Fruit fly (Drosophila melanogaster) whole organism, prepupa: ENCODE data around the gene Cyp309a2.
A peak's percentile ranks its signal among the peaks of the same experiment; 100 is the strongest.

ENCODE experiments used
- CG11762 ChIP-seq: fragments of 200-800 bp; sonication (Bioruptor generic); optimal IDR thresholded peaks from 3 replicates; lab custom pipeline; 2016; ENCODE audit warnings: missing biosample characterization, missing genetic modification characterization; ENCODE audit not compliant: insufficient read depth
- CG31627 ChIP-seq: fragments of 200-800 bp; sonication (Bioruptor generic); optimal IDR thresholded peaks from 3 replicates; lab custom pipeline; 2016; ENCODE audit warnings: missing biosample characterization, missing genetic modification characterization
- CG6808 ChIP-seq: fragments of 200-800 bp; sonication (Bioruptor generic); optimal IDR thresholded peaks from 3 replicates; lab custom pipeline; 2017; ENCODE audit warnings: missing biosample characterization, missing genetic modification characterization, mild to moderate bottlenecking, moderate library complexity, missing genetic modification reagents
- CG7368 ChIP-seq: fragments of 200-800 bp; sonication (Bioruptor generic); optimal IDR thresholded peaks from 3 replicates; lab custom pipeline; 2016; ENCODE audit warnings: missing biosample characterization, missing genetic modification characterization
- Ets21C ChIP-seq: fragments of 200-800 bp; sonication (Bioruptor generic); optimal IDR thresholded peaks from 3 replicates; lab custom pipeline; 2016; ENCODE audit warnings: missing biosample characterization, missing genetic modification characterization
- Hr38 ChIP-seq: sonication (Bioruptor generic); optimal IDR thresholded peaks from 2 replicates; lab custom pipeline; 2016; ENCODE audit warnings: missing biosample characterization, missing genetic modification characterization
- OdsH ChIP-seq: fragments of 200-800 bp; sonication (Bioruptor generic); optimal IDR thresholded peaks from 3 replicates; lab custom pipeline; 2016; ENCODE audit warnings: missing biosample characterization, missing genetic modification characterization
- dsx ChIP-seq: fragments of 200-800 bp; optimal IDR thresholded peaks from 3 replicates; lab custom pipeline; 2019; ENCODE audit warnings: missing biosample characterization, mild to moderate bottlenecking, missing genetic modification characterization, moderate library complexity; ENCODE audit not compliant: poor library complexity, severe bottlenecking
- eg ChIP-seq: fragments of 200-800 bp; sonication (Bioruptor generic); IDR thresholded peaks from 3 replicates; pipeline ENCODE4 v1.3.6; 2022; ENCODE audit warnings: missing biosample characterization, missing genetic modification characterization
- fd85E ChIP-seq: fragments of 200-800 bp; sonication (Bioruptor generic); optimal IDR thresholded peaks from 3 replicates; lab custom pipeline; 2016; ENCODE audit warnings: missing biosample characterization, missing genetic modification characterization
- pdm3 ChIP-seq: fragments of 200-800 bp; sonication (Bioruptor generic); optimal IDR thresholded peaks from 3 replicates; lab custom pipeline; 2016; ENCODE audit warnings: missing biosample characterization, missing genetic modification characterization
- topi ChIP-seq: fragments of 200-800 bp; sonication (Bioruptor generic); optimal IDR thresholded peaks from 3 replicates; lab custom pipeline; 2016; ENCODE audit warnings: missing biosample characterization, missing genetic modification characterization

DNA sequence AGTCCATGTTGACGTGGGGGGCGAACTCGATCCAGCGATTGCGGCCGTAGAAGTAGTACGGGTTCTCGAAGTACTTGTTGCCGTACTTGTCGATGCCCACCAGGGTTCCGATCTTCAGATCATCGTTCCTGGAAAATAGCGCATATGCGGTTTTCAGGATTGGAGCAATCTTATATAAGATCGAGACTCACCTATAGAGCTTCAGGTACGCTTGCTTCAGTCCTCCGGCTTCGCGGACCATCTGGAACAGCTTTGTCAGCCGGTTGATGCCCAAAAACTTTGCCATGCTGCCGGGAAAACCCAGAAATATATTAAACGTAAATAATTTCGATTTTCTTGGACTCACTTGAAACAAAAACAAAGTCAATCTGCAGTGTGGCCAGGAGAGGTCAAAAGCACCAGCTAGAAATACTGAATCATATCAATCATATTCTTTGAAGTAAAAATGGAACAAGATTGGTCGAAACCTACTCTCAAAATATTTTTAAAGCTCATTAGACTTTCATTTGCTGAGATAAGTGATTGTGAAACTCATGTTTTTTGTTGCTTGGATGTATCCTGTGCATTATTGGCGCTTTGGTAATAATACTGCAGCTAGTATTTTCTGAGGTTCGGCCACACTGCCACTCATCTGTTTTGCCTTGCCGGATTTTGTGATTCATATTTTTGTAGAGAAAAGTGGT, 7.0 kb upstream of the Cyp309a2 start, which contains the start of the genes ND-B17.2 and Arpc5:
- TF ChIP-seq Hr38 (GFP tag; lab: Kevin White, UChicago) (no peak), Ets21C (GFP tag; lab: Kevin White, UChicago) (peak; percentile 16), dsx (GFP tag; lab: Kevin White, UChicago) (no peak), CG11762 (no peak), topi (GFP tag; lab: Kevin White, UChicago) (no peak), CG6808 (no peak), pdm3 (no peak), CG31627 (peak; percentile 3), fd85E (GFP tag; lab: Kevin White, UChicago) (no peak), eg (GFP tag; lab: Robert Waterston, UW) (no peak), OdsH (no peak), CG7368 (GFP tag; lab: Kevin White, UChicago) (no peak)
